Fruit fly (Drosophila melanogaster) whole organism, embryonic: Measurements from ENCODE around the gene CG1910.

Source experiments
- B-H2 ChIP-seq: fragments of 200-800 bp; sonication (Bioruptor generic); optimal IDR thresholded peaks from 2 replicates; lab custom pipeline; 2018; ENCODE audit warnings: missing biosample characterization, mild to moderate bottlenecking, missing genetic modification characterization
- Bgb ChIP-seq: fragments of 200-800 bp; sonication (Bioruptor generic); IDR thresholded peaks from 2 replicates; pipeline ENCODE4 v1.3.6; 2022; ENCODE audit warnings: missing biosample characterization, missing genetic modification characterization; ENCODE audit not compliant: partially characterized antibody
- CG10366 ChIP-seq: fragments of 200-800 bp; sonication (Bioruptor generic); IDR thresholded peaks from 2 replicates; pipeline ENCODE4 v1.3.6; 2022; ENCODE audit warnings: missing biosample characterization, missing genetic modification characterization
- CG12659 ChIP-seq: fragments of 200-800 bp; sonication (Bioruptor generic); optimal IDR thresholded peaks from 3 replicates; lab custom pipeline; 2017; ENCODE audit warnings: mild to moderate bottlenecking, missing biosample characterization, missing genetic modification reagents, missing genetic modification characterization
- CG15696 ChIP-seq: fragments of 200-800 bp; sonication (Bioruptor generic); optimal IDR thresholded peaks from 2 replicates; lab custom pipeline; 2019; ENCODE audit warnings: missing biosample characterization, mild to moderate bottlenecking, missing genetic modification characterization, moderate library complexity
- CG16813 ChIP-seq: fragments of 200-800 bp; sonication (Bioruptor generic); IDR thresholded peaks from 3 replicates; pipeline ENCODE4 v1.3.6; 2022; ENCODE audit warnings: missing biosample characterization, missing genetic modification characterization; ENCODE audit not compliant: partially characterized antibody
- CG2202 ChIP-seq: fragments of 200-800 bp; sonication (Bioruptor generic); optimal IDR thresholded peaks from 2 replicates; lab custom pipeline; 2018; ENCODE audit warnings: missing biosample characterization, mild to moderate bottlenecking, missing genetic modification characterization
- CG2889 ChIP-seq: fragments of 200-800 bp; sonication (Bioruptor generic); IDR thresholded peaks from 3 replicates; pipeline ENCODE4 v1.3.6; 2022; ENCODE audit warnings: missing biosample characterization, missing genetic modification characterization
- CG3163 ChIP-seq: fragments of 200-800 bp; sonication (Bioruptor generic); optimal IDR thresholded peaks from 3 replicates; lab custom pipeline; 2016; ENCODE audit warnings: missing biosample characterization, missing genetic modification characterization
- CG8281 ChIP-seq: fragments of 200-800 bp; sonication (Bioruptor generic); optimal IDR thresholded peaks from 2 replicates; lab custom pipeline; 2018; ENCODE audit warnings: missing biosample characterization, mild to moderate bottlenecking, missing genetic modification characterization, moderate library complexity
- CG8359 ChIP-seq: fragments of 200-800 bp; sonication (Bioruptor generic); optimal IDR thresholded peaks from 2 replicates; lab custom pipeline; 2017; ENCODE audit warnings: missing biosample characterization, mild to moderate bottlenecking, missing genetic modification characterization, borderline replicate concordance
- CG9215 ChIP-seq: fragments of 200-800 bp; sonication (Bioruptor generic); IDR thresholded peaks from 2 replicates; pipeline ENCODE4 v1.3.6; 2022; ENCODE audit warnings: missing biosample characterization, missing genetic modification characterization
- CG9437 ChIP-seq: fragments of 200-800 bp; sonication (Bioruptor generic); optimal IDR thresholded peaks from 2 replicates; lab custom pipeline; 2018; ENCODE audit warnings: missing biosample characterization, mild to moderate bottlenecking, missing genetic modification characterization
- CG9932 ChIP-seq: fragments of 200-800 bp; sonication (Bioruptor generic); IDR thresholded peaks from 2 replicates; pipeline ENCODE4 v1.3.6; 2022; ENCODE audit warnings: missing biosample characterization, missing genetic modification characterization
- D19A ChIP-seq: fragments of 200-800 bp; optimal IDR thresholded peaks from 3 replicates; lab custom pipeline; 2019; ENCODE audit warnings: missing biosample characterization, mild to moderate bottlenecking, missing genetic modification characterization, moderate library complexity
- D19B ChIP-seq: fragments of 200-800 bp; sonication (Bioruptor generic); optimal IDR thresholded peaks from 2 replicates; lab custom pipeline; 2017; ENCODE audit warnings: missing biosample characterization, mild to moderate bottlenecking, missing genetic modification characterization
- Doc2 ChIP-seq: fragments of 200-800 bp; sonication (Bioruptor generic); IDR thresholded peaks from 2 replicates; pipeline ENCODE4 v1.3.6; 2022; ENCODE audit warnings: missing biosample characterization, missing genetic modification characterization
- Hr3 ChIP-seq: fragments of 200-800 bp; sonication (Bioruptor generic); optimal IDR thresholded peaks from 3 replicates; lab custom pipeline; 2016; ENCODE audit warnings: missing biosample characterization, missing genetic modification characterization
- Hr78 ChIP-seq, 2 experiments: fragments of 200-800 bp in 1 of 2; fragments of >200 bp in 1 of 2; sonication (Bioruptor generic) in 1 of 2; optimal IDR thresholded peaks; 2 replicates each; lab custom pipeline; 2017 to 2019; ENCODE audit warnings: missing biosample characterization in 2 of 2, missing genetic modification characterization in 2 of 2, mild to moderate bottlenecking in 1 of 2, moderate library complexity in 1 of 2
- MBD-R2 ChIP-seq: fragments of 200-800 bp; sonication (Bioruptor generic); IDR thresholded peaks from 2 replicates; pipeline ENCODE4 v1.3.6; 2022; ENCODE audit warnings: missing biosample characterization, missing genetic modification characterization
- Med ChIP-seq: fragments of 200-800 bp; sonication (Bioruptor generic); peaks from one replicate; lab custom pipeline; 2016; ENCODE audit warnings: missing biosample characterization, missing genetic modification characterization, mild to moderate bottlenecking, inconsistent platforms, moderate library complexity
- PHDP ChIP-seq: fragments of 200-800 bp; sonication (Bioruptor generic); optimal IDR thresholded peaks from 3 replicates; lab custom pipeline; 2018; ENCODE audit warnings: missing biosample characterization, mild to moderate bottlenecking, missing genetic modification characterization, moderate library complexity
- Six4 ChIP-seq: fragments of 200-800 bp; sonication (Bioruptor generic); optimal IDR thresholded peaks from 2 replicates; lab custom pipeline; 2016; ENCODE audit warnings: missing biosample characterization, missing genetic modification characterization
- Vsx1 ChIP-seq: fragments of 200-800 bp; sonication (Bioruptor generic); optimal IDR thresholded peaks from 2 replicates; lab custom pipeline; 2017; ENCODE audit warnings: missing biosample characterization, mild to moderate bottlenecking, missing genetic modification characterization, missing genetic modification reagents
- ac ChIP-seq: fragments of 200-800 bp; sonication (Bioruptor generic); optimal IDR thresholded peaks from 3 replicates; lab custom pipeline; 2017; ENCODE audit warnings: missing biosample characterization, mild to moderate bottlenecking, missing genetic modification characterization
- bowl ChIP-seq: fragments of 200-800 bp; sonication (Bioruptor generic); IDR thresholded peaks from 2 replicates; pipeline ENCODE4 v1.3.6; 2022; ENCODE audit warnings: missing biosample characterization, missing genetic modification characterization
- caup ChIP-seq: fragments of 200-800 bp; sonication (Bioruptor generic); optimal IDR thresholded peaks from 3 replicates; lab custom pipeline; 2017; ENCODE audit warnings: missing biosample characterization, mild to moderate bottlenecking, missing genetic modification characterization, moderate library complexity; ENCODE audit not compliant: severe bottlenecking
- crol ChIP-seq: fragments of 200-800 bp; sonication (Bioruptor generic); IDR thresholded peaks from 2 replicates; pipeline ENCODE4 v1.3.6; 2022; ENCODE audit warnings: missing biosample characterization, missing genetic modification characterization
- eyg ChIP-seq: fragments of 200-800 bp; sonication (Bioruptor generic); optimal IDR thresholded peaks from 3 replicates; lab custom pipeline; 2016; ENCODE audit warnings: missing biosample characterization, missing genetic modification characterization
- gcm ChIP-seq: fragments of 200-800 bp; sonication (Bioruptor generic); optimal IDR thresholded peaks from 2 replicates; lab custom pipeline; 2019; ENCODE audit warnings: missing biosample characterization, mild to moderate bottlenecking, missing genetic modification characterization, moderate library complexity
- ind ChIP-seq: fragments of 200-800 bp; sonication (Bioruptor generic); optimal IDR thresholded peaks from 3 replicates; lab custom pipeline; 2016; ENCODE audit warnings: missing biosample characterization, missing genetic modification characterization
- jing ChIP-seq: fragments of 200-800 bp; sonication (Bioruptor generic); optimal IDR thresholded peaks from 2 replicates; lab custom pipeline; 2018; ENCODE audit warnings: missing biosample characterization, mild to moderate bottlenecking, missing genetic modification characterization
- ken ChIP-seq: fragments of 200-800 bp; sonication (Bioruptor generic); IDR thresholded peaks from 3 replicates; pipeline ENCODE4 v1.3.6; 2022; ENCODE audit warnings: missing biosample characterization, missing genetic modification characterization
- lov ChIP-seq, 2 experiments: fragments of 200-800 bp in 1 of 2; fragments of >200 bp in 1 of 2; sonication (Bioruptor generic) in 1 of 2; IDR thresholded peaks in 1 of 2; optimal IDR thresholded peaks in 1 of 2; 2 replicates in 1 of 2; 3 replicates in 1 of 2; pipeline versions ENCODE4 v1.3.6 to Lab custom; 2017 to 2022; ENCODE audit warnings: missing biosample characterization in 1 of 2, missing genetic modification characterization in 1 of 2
- nau ChIP-seq: fragments of 200-800 bp; sonication (Bioruptor generic); optimal IDR thresholded peaks from 3 replicates; lab custom pipeline; 2017; ENCODE audit warnings: missing biosample characterization, mild to moderate bottlenecking, missing genetic modification characterization, missing genetic modification reagents
- nerfin-2 ChIP-seq: fragments of 200-800 bp; sonication (Bioruptor generic); IDR thresholded peaks from 2 replicates; pipeline ENCODE4 v1.3.6; 2022; ENCODE audit warnings: missing biosample characterization, missing genetic modification characterization; ENCODE audit not compliant: partially characterized antibody
- nom ChIP-seq: fragments of 200-800 bp; sonication (Bioruptor generic); optimal IDR thresholded peaks from 2 replicates; lab custom pipeline; 2017; ENCODE audit warnings: missing biosample characterization, missing genetic modification characterization, mild to moderate bottlenecking, moderate library complexity, missing genetic modification reagents
- oc ChIP-seq: fragments of 200-800 bp; sonication (Bioruptor generic); optimal IDR thresholded peaks from 2 replicates; lab custom pipeline; 2018; ENCODE audit warnings: missing biosample characterization, mild to moderate bottlenecking, missing genetic modification characterization, moderate library complexity
- pros ChIP-seq: fragments of 200-800 bp; sonication (Bioruptor generic); optimal IDR thresholded peaks from 3 replicates; lab custom pipeline; 2019; ENCODE audit warnings: missing biosample characterization, mild to moderate bottlenecking, missing genetic modification characterization, moderate library complexity
- ranshi ChIP-seq: fragments of 200-800 bp; sonication (Bioruptor generic); IDR thresholded peaks from 2 replicates; pipeline ENCODE4 v1.3.6; 2022; ENCODE audit warnings: missing biosample characterization, missing genetic modification characterization
- rib ChIP-seq: fragments of 200-800 bp; sonication (Bioruptor generic); IDR thresholded peaks from 2 replicates; pipeline ENCODE4 v1.3.6; 2022; ENCODE audit warnings: missing biosample characterization, missing genetic modification characterization
- sim ChIP-seq: fragments of 200-800 bp; sonication (Bioruptor generic); IDR thresholded peaks from 2 replicates; pipeline ENCODE4 v1.3.6; 2022; ENCODE audit warnings: missing biosample characterization, missing genetic modification characterization
- slbo ChIP-seq: fragments of 200-800 bp; sonication (Bioruptor generic); IDR thresholded peaks from 2 replicates; pipeline ENCODE4 v1.3.6; 2022; ENCODE audit warnings: missing biosample characterization, missing genetic modification characterization
- sr ChIP-seq: fragments of 200-800 bp; sonication (Bioruptor generic); IDR thresholded peaks from 3 replicates; pipeline ENCODE4 v1.3.6; 2022; ENCODE audit warnings: missing biosample characterization, missing genetic modification characterization
- ttk ChIP-seq: fragments of 200-800 bp; sonication (Bioruptor generic); IDR thresholded peaks from 2 replicates; pipeline ENCODE4 v2.1.2; 2022; ENCODE audit warnings: missing biosample characterization, missing genetic modification characterization

The CG1910 gene

dm6 chr3R:31718168-31718565 lies 29.3 kb upstream of the CG1910 start (continued):
- TF ChIP-seq ac (GFP tag; lab: Kevin White, UChicago): no peak
- peak; percentile 29 for TF ChIP-seq ind (GFP tag; lab: Kevin White, UChicago)
- TF ChIP-seq nerfin-2 (GFP tag; lab: Robert Waterston, UW): no peak
- TF ChIP-seq crol (GFP tag; lab: Robert Waterston, UW): no peak
- no peak for TF ChIP-seq sim (GFP tag; lab: Robert Waterston, UW)
- TF ChIP-seq B-H2 (GFP tag; lab: Kevin White, UChicago): no peak
- TF ChIP-seq eyg: no peak

dm6 chr3R:31718967-31719366 lies 28.5 kb upstream of the CG1910 start:
- no peak for TF ChIP-seq CG15696
- TF ChIP-seq CG16813 (GFP tag; lab: Robert Waterston, UW): no peak
- peak; percentile 54 for TF ChIP-seq nom (GFP tag; lab: Kevin White, UChicago)

- no peak for TF ChIP-seq Hr3 (GFP tag; lab: Kevin White, UChicago)
- TF ChIP-seq Hr78 (GFP tag; optimal IDR thresholded peaks at IDR 0.05; lab: Kevin White, UChicago): no peak
- TF ChIP-seq Six4 (GFP tag; lab: Kevin White, UChicago): no peak
- TF ChIP-seq oc (tag; lab: Kevin White, UChicago): no peak
- TF ChIP-seq ranshi (GFP tag; lab: Robert Waterston, UW): no peak
- no peak for TF ChIP-seq nau (GFP tag; lab: Kevin White, UChicago)
- TF ChIP-seq CG9932 (GFP tag; lab: Robert Waterston, UW): no peak
- TF ChIP-seq CG2202 (tag; lab: Kevin White, UChicago): no peak
- no peak for TF ChIP-seq Bgb (GFP tag; lab: Robert Waterston, UW)
- TF ChIP-seq CG10366 (GFP tag; lab: Robert Waterston, UW): 0 out of 2 replicates have a peak, but pooled peaks have one; percentile 16
- no peak for TF ChIP-seq caup
- TF ChIP-seq ttk (GFP tag; lab: Robert Waterston, UW): peak; percentile 30; the same call in 1 of the 2 replicates
- TF ChIP-seq CG9437: no peak
- no peak for TF ChIP-seq CG12659 (GFP tag; lab: Kevin White, UChicago)
- TF ChIP-seq D19A (tag; lab: Kevin White, UChicago): no peak
- TF ChIP-seq lov (optimal IDR thresholded peaks at IDR 0.05; lab: Kevin White, UChicago): no peak
- TF ChIP-seq lov (GFP tag; IDR thresholded peaks at IDR 0.05; lab: Robert Waterston, UW): 0 out of 3 replicates have a peak, but pooled peaks have one; percentile 29
- TF ChIP-seq CG8281: no peak
- 0 out of 3 replicates have a peak, but pooled peaks have one; percentile 11 for TF ChIP-seq ken
- TF ChIP-seq Doc2 (GFP tag; lab: Robert Waterston, UW): no peak
- no peak for TF ChIP-seq pros
- no peak for TF ChIP-seq D19B (GFP tag; lab: Kevin White, UChicago)
- TF ChIP-seq CG2889 (GFP tag; lab: Robert Waterston, UW): no peak
- TF ChIP-seq crol (GFP tag; lab: Robert Waterston, UW): peak; percentile 54
- no peak for TF ChIP-seq CG3163 (GFP tag; lab: Kevin White, UChicago)
- peak; percentile 75; the same call in 2 of the 3 replicates for TF ChIP-seq sr
- TF ChIP-seq rib (GFP tag; lab: Robert Waterston, UW): no peak
- TF ChIP-seq MBD-R2 (GFP tag; lab: Robert Waterston, UW): no peak
- no peak for TF ChIP-seq Med (GFP tag; lab: Kevin White, UChicago)
- no peak for TF ChIP-seq bowl (GFP tag; lab: Robert Waterston, UW)
- 0 out of 2 replicates have a peak, but pooled peaks have one; percentile 14 for TF ChIP-seq slbo (GFP tag; lab: Robert Waterston, UW)
- TF ChIP-seq CG8359 (GFP tag; lab: Kevin White, UChicago): no peak
- no peak for TF ChIP-seq CG9215
- peak; percentile 41 for TF ChIP-seq gcm (GFP tag; lab: Kevin White, UChicago)
- TF ChIP-seq PHDP (tag; lab: Kevin White, UChicago): no peak
- no peak for TF ChIP-seq jing
- TF ChIP-seq Vsx1 (GFP tag; lab: Kevin White, UChicago): no peak
Observed at dm6 chr3R:31719497-31719896, 27.9 kb upstream of the CG1910 start.
